Fruit fly (Drosophila melanogaster) whole organism, wandering third instar larva: ENCODE measurements around the gene Rpp14b.

Source experiments
- Abd-B ChIP-seq: fragments of >200 bp; optimal IDR thresholded peaks from 2 replicates; lab custom pipeline; 2017; ENCODE audit warnings: missing biosample characterization, missing genetic modification characterization
- CG32264 ChIP-seq: fragments of 200-800 bp; sonication (Bioruptor generic); optimal IDR thresholded peaks from 2 replicates; lab custom pipeline; 2016; ENCODE audit warnings: missing biosample characterization, missing genetic modification characterization
- CG9705 ChIP-seq: fragments of 200-800 bp; sonication (Bioruptor generic); optimal IDR thresholded peaks from 2 replicates; lab custom pipeline; 2018; ENCODE audit warnings: missing biosample characterization, mild to moderate bottlenecking, missing genetic modification characterization
- CrebA ChIP-seq: fragments of 200-800 bp; sonication (Bioruptor generic); optimal IDR thresholded peaks from 2 replicates; lab custom pipeline; 2016; ENCODE audit warnings: missing biosample characterization, mild to moderate bottlenecking, missing genetic modification characterization, borderline replicate concordance
- Dfd ChIP-seq: fragments of >200 bp; optimal IDR thresholded peaks from 2 replicates; lab custom pipeline; 2017; ENCODE audit warnings: missing biosample characterization, missing genetic modification characterization
- Dif ChIP-seq: fragments of 200-275, 200-300 bp; sonication (Bioruptor generic); optimal IDR thresholded peaks from 2 replicates; lab custom pipeline; 2018; ENCODE audit warnings: missing biosample characterization, missing genetic modification characterization; ENCODE audit not compliant: partially characterized antibody
- GATAd ChIP-seq: sonication (Bioruptor generic); optimal IDR thresholded peaks from 2 replicates; lab custom pipeline; 2016; ENCODE audit warnings: missing biosample characterization, missing genetic modification characterization
- HLH106 ChIP-seq: fragments of 200-800 bp; optimal IDR thresholded peaks from 3 replicates; lab custom pipeline; 2019; ENCODE audit warnings: missing biosample characterization, mild to moderate bottlenecking, missing genetic modification characterization, moderate library complexity
- Hnf4 ChIP-seq: fragments of 200-800 bp; sonication (Bioruptor generic); optimal IDR thresholded peaks from 2 replicates; lab custom pipeline; 2016; ENCODE audit warnings: missing biosample characterization, mild to moderate bottlenecking, missing genetic modification characterization
- Hr78 ChIP-seq: fragments of >200 bp; optimal IDR thresholded peaks from 2 replicates; lab custom pipeline; 2017; ENCODE audit warnings: missing biosample characterization, missing genetic modification characterization
- Hr83 ChIP-seq: fragments of 200-300 bp; sonication (Bioruptor generic); optimal IDR thresholded peaks from 2 replicates; lab custom pipeline; 2016; ENCODE audit warnings: missing biosample characterization, mild to moderate bottlenecking, missing genetic modification characterization, moderate library complexity; ENCODE audit not compliant: poor library complexity, severe bottlenecking
- Jra ChIP-seq: sonication (Bioruptor generic); optimal IDR thresholded peaks from 2 replicates; lab custom pipeline; 2016; ENCODE audit warnings: missing biosample characterization, missing genetic modification characterization
- Mio ChIP-seq: sonication (Bioruptor generic); optimal IDR thresholded peaks from 2 replicates; lab custom pipeline; 2016; ENCODE audit warnings: missing biosample characterization, missing genetic modification characterization
- Myc ChIP-seq: fragments of >200 bp; optimal IDR thresholded peaks from 2 replicates; lab custom pipeline; 2017
- N ChIP-seq: fragments of >200 bp; optimal IDR thresholded peaks from 2 replicates; lab custom pipeline; 2018; ENCODE audit warnings: missing biosample characterization, missing external identifiers, missing genetic modification characterization
- OdsH ChIP-seq: fragments of 200-800 bp; sonication (Bioruptor generic); optimal IDR thresholded peaks from 2 replicates; lab custom pipeline; 2016; ENCODE audit warnings: missing biosample characterization, mild to moderate bottlenecking, missing genetic modification characterization
- Rel ChIP-seq, 2 experiments: fragments of 200-800 bp; sonication (Bioruptor generic) in 1 of 2; optimal IDR thresholded peaks; 2 replicates in 1 of 2; 3 replicates in 1 of 2; lab custom pipeline; 2016 to 2019; ENCODE audit warnings: mild to moderate bottlenecking in 2 of 2, missing biosample characterization in 2 of 2, missing genetic modification characterization in 2 of 2, moderate library complexity in 1 of 2
- Sp1 ChIP-seq: fragments of 200-800 bp; sonication (Bioruptor generic); optimal IDR thresholded peaks from 3 replicates; lab custom pipeline; 2019; ENCODE audit warnings: missing biosample characterization, mild to moderate bottlenecking, missing genetic modification characterization, moderate library complexity
- Vsx2 ChIP-seq: fragments of 200-300, 225-300 bp; sonication (Bioruptor generic); optimal IDR thresholded peaks from 2 replicates; lab custom pipeline; 2018; ENCODE audit warnings: missing biosample characterization, missing genetic modification characterization; ENCODE audit not compliant: partially characterized antibody
- br ChIP-seq: fragments of 200-800 bp; sonication (Bioruptor generic); optimal IDR thresholded peaks from 2 replicates; lab custom pipeline; 2016; ENCODE audit warnings: missing biosample characterization, missing genetic modification characterization
- brk ChIP-seq: fragments of 200-800 bp; sonication (Bioruptor generic); optimal IDR thresholded peaks from 2 replicates; lab custom pipeline; 2016; ENCODE audit warnings: missing biosample characterization, mild to moderate bottlenecking, missing genetic modification characterization
- dl ChIP-seq, 2 experiments: fragments of 175-275, 200-275 bp in 1 of 2; fragments of 200-275 bp in 1 of 2; sonication (Bioruptor generic); optimal IDR thresholded peaks; lab custom pipeline; 2018; ENCODE audit warnings: mild to moderate bottlenecking in 2 of 2, missing biosample characterization in 2 of 2, missing genetic modification characterization in 2 of 2, moderate library complexity in 2 of 2; ENCODE audit not compliant: partially characterized antibody in 2 of 2, insufficient read depth in 1 of 2
- dsf ChIP-seq: sonication (Bioruptor generic); optimal IDR thresholded peaks from 2 replicates; lab custom pipeline; 2016; ENCODE audit warnings: missing biosample characterization, missing genetic modification characterization, borderline replicate concordance
- ey ChIP-seq: fragments of 200-800 bp; sonication (Bioruptor generic); optimal IDR thresholded peaks from 2 replicates; lab custom pipeline; 2016; ENCODE audit warnings: missing biosample characterization, missing genetic modification characterization
- foxo ChIP-seq, 2 experiments: fragments of 200-800 bp; sonication (Bioruptor generic); optimal IDR thresholded peaks; 2 replicates in 1 of 2; 3 replicates in 1 of 2; lab custom pipeline; 2016 to 2017; ENCODE audit warnings: missing biosample characterization in 2 of 2, missing genetic modification characterization in 2 of 2
- fru ChIP-seq: fragments of 200-800 bp; sonication (Bioruptor generic); optimal IDR thresholded peaks from 3 replicates; lab custom pipeline; 2016; ENCODE audit warnings: missing biosample characterization, mild to moderate bottlenecking, missing genetic modification characterization
- h ChIP-seq: fragments of 200-800 bp; sonication (Bioruptor generic); optimal IDR thresholded peaks from 3 replicates; lab custom pipeline; 2016; ENCODE audit warnings: missing biosample characterization, mild to moderate bottlenecking, missing genetic modification characterization
- jim ChIP-seq: fragments of 175-275, 200-325 bp; sonication (Bioruptor generic); optimal IDR thresholded peaks from 2 replicates; lab custom pipeline; 2016; ENCODE audit warnings: missing biosample characterization, mild to moderate bottlenecking, missing genetic modification characterization
- lola ChIP-seq: fragments of >200 bp; optimal IDR thresholded peaks from 2 replicates; lab custom pipeline; 2017; ENCODE audit warnings: missing biosample characterization, missing genetic modification characterization
- psq ChIP-seq: fragments of 200-800 bp; sonication (Bioruptor generic); optimal IDR thresholded peaks from 3 replicates; lab custom pipeline; 2017; ENCODE audit warnings: missing biosample characterization, mild to moderate bottlenecking, missing genetic modification characterization, moderate library complexity
- rgr ChIP-seq: fragments of 200-800 bp; sonication (Bioruptor generic); optimal IDR thresholded peaks from 3 replicates; lab custom pipeline; 2016; ENCODE audit warnings: missing biosample characterization, mild to moderate bottlenecking, missing genetic modification characterization
- sage ChIP-seq: fragments of 200-800 bp; sonication (Bioruptor generic); optimal IDR thresholded peaks from 2 replicates; lab custom pipeline; 2016; ENCODE audit warnings: missing biosample characterization, mild to moderate bottlenecking, missing genetic modification characterization
- sv ChIP-seq: fragments of 200-800 bp; sonication (Bioruptor generic); optimal IDR thresholded peaks from 3 replicates; lab custom pipeline; 2016; ENCODE audit warnings: missing biosample characterization, missing genetic modification characterization
- tai ChIP-seq: sonication (Bioruptor generic); optimal IDR thresholded peaks from 2 replicates; lab custom pipeline; 2016; ENCODE audit warnings: missing biosample characterization, missing genetic modification characterization
- usp ChIP-seq: fragments of >200 bp; optimal IDR thresholded peaks from 2 replicates; lab custom pipeline; 2017; ENCODE audit warnings: missing biosample characterization, missing genetic modification characterization
- woc ChIP-seq: sonication (Bioruptor generic); optimal IDR thresholded peaks from 2 replicates; lab custom pipeline; 2016; ENCODE audit warnings: missing biosample characterization, mild to moderate bottlenecking, missing genetic modification characterization

Rpp14b gene

dm6 chr3R:30101389-30101935 is 45.7 kb downstream of the Rpp14b start:
- TF ChIP-seq dsf (GFP tag; lab: Kevin White, UChicago) (no peak), Hr83 (GFP tag; lab: Kevin White, UChicago) (no peak), dl (GFP tag; optimal IDR thresholded peaks at IDR 0.05; lab: Kevin White, UChicago; ENCODE audit: insufficient read depth in 1 of 2, partially characterized antibody in 2 of 2) (no peak), Jra (no peak), Sp1 (GFP tag; lab: Kevin White, UChicago) (no peak), Rel (GFP tag; optimal IDR thresholded peaks at IDR 0.05; lab: Kevin White, UChicago) (no peak), Rel (tag; optimal IDR thresholded peaks at IDR 0.05; lab: Kevin White, UChicago) (no peak), N (GFP tag; lab: Kevin White, UChicago) (no peak), CG32264 (GFP tag; lab: Kevin White, UChicago) (no peak), sv (GFP tag; lab: Kevin White, UChicago) (no peak), OdsH (GFP tag; lab: Kevin White, UChicago) (no peak), woc (GFP tag; lab: Kevin White, UChicago) (no peak), CrebA (GFP tag; lab: Kevin White, UChicago) (no peak), Hnf4 (GFP tag; lab: Kevin White, UChicago) (no peak), Mio (no peak), GATAd (GFP tag; lab: Kevin White, UChicago) (no peak), Vsx2 (GFP tag; lab: Kevin White, UChicago) (no peak), CG9705 (GFP tag; lab: Kevin White, UChicago) (no peak), lola (GFP tag; lab: Kevin White, UChicago) (no peak), HLH106 (tag; lab: Kevin White, UChicago) (peak; percentile 12), foxo (GFP tag; optimal IDR thresholded peaks at IDR 0.05; lab: Kevin White, UChicago) (peak in 1 of 2 experiments; percentile 13), h (GFP tag; lab: Kevin White, UChicago) (no peak), br (GFP tag; lab: Kevin White, UChicago) (no peak), rgr (GFP tag; lab: Kevin White, UChicago) (peak; percentile 27), sage (GFP tag; lab: Kevin White, UChicago) (no peak), fru (GFP tag; lab: Kevin White, UChicago) (no peak), ey (GFP tag; lab: Kevin White, UChicago) (peak; percentile 26), brk (GFP tag; lab: Kevin White, UChicago) (no peak), Dif (no peak), jim (GFP tag; lab: Kevin White, UChicago) (no peak), Hr78 (GFP tag; lab: Kevin White, UChicago) (no peak)

dm6 chr3R:30102806-30103619 is 47.3 kb downstream of the Rpp14b start:
- TF ChIP-seq dl (GFP tag; optimal IDR thresholded peaks at IDR 0.05; lab: Kevin White, UChicago; ENCODE audit: insufficient read depth in 1 of 2, partially characterized antibody in 2 of 2) (no peak), Myc (lab: Kevin White, UChicago) (no peak), Dif (no peak), psq (GFP tag; lab: Kevin White, UChicago) (no peak), br (GFP tag; lab: Kevin White, UChicago) (peak; percentile 37), Sp1 (GFP tag; lab: Kevin White, UChicago) (peak; percentile 31), Hr83 (GFP tag; lab: Kevin White, UChicago) (no peak), sage (GFP tag; lab: Kevin White, UChicago) (no peak), fru (GFP tag; lab: Kevin White, UChicago) (peak; percentile 46), lola (GFP tag; lab: Kevin White, UChicago) (no peak), tai (no peak), h (GFP tag; lab: Kevin White, UChicago) (peak; percentile 91), Mio (peak; percentile 73), HLH106 (tag; lab: Kevin White, UChicago) (peak; percentile 31), Rel (GFP tag; optimal IDR thresholded peaks at IDR 0.05; lab: Kevin White, UChicago) (no peak), Rel (tag; optimal IDR thresholded peaks at IDR 0.05; lab: Kevin White, UChicago) (peak; percentile 97), ey (GFP tag; lab: Kevin White, UChicago) (peak; percentile 12), OdsH (GFP tag; lab: Kevin White, UChicago) (peak; percentile 31), rgr (GFP tag; lab: Kevin White, UChicago) (peak; percentile 44), Dfd (GFP tag; lab: Kevin White, UChicago) (no peak), Abd-B (no peak), Hr78 (GFP tag; lab: Kevin White, UChicago) (no peak), foxo (GFP tag; optimal IDR thresholded peaks at IDR 0.05; lab: Kevin White, UChicago) (peak in 1 of 2 experiments; percentile 51), Jra (no peak), Hnf4 (GFP tag; lab: Kevin White, UChicago) (peak; percentile 40), N (GFP tag; lab: Kevin White, UChicago) (peak; percentile 2), usp (GFP tag; lab: Kevin White, UChicago) (no peak)
- TF ChIP-seq, all 38 proteins: peak for 13
